Fruit fly (Drosophila melanogaster) Kc167 (cell line): ENCODE data around the gene CG6356.

ENCODE experiments used
- Myc ChIP-seq: fragments of >200 bp; optimal IDR thresholded peaks from 2 replicates; lab custom pipeline; 2017; ENCODE audit warnings: missing external identifiers
- Sin3A ChIP-seq: fragments of >200 bp; optimal IDR thresholded peaks from 2 replicates; lab custom pipeline; 2018; ENCODE audit warnings: missing external identifiers
- h ChIP-seq: fragments of >200 bp; optimal IDR thresholded peaks from 3 replicates; lab custom pipeline; 2018; ENCODE audit warnings: missing external identifiers
- insv ChIP-seq: fragments of >200 bp; optimal IDR thresholded peaks from 3 replicates; lab custom pipeline; 2018; ENCODE audit warnings: missing external identifiers
- psq ChIP-seq: fragments of >200 bp; optimal IDR thresholded peaks from 2 replicates; lab custom pipeline; 2017; ENCODE audit warnings: missing external identifiers
- ttk ChIP-seq: sonication (Bioruptor generic); optimal IDR thresholded peaks from 2 replicates; lab custom pipeline; 2017; ENCODE audit warnings: missing external identifiers

- TF ChIP-seq psq (lab: Kevin White, UChicago): no peak
- no peak for TF ChIP-seq Myc (lab: Kevin White, UChicago)
- no peak for TF ChIP-seq insv
- TF ChIP-seq ttk: no peak
- no peak for TF ChIP-seq h (lab: Kevin White, UChicago)
- TF ChIP-seq Sin3A (lab: Kevin White, UChicago): no peak
Measured at dm6 chr3R:24259278-24260040, 24.3 kb upstream of the CG6356 start.
